Fruit fly (Drosophila melanogaster) whole organism, embryonic: ENCODE data around the gene CG4332.

ENCODE experiments used
- BEAF-32 ChIP-seq: fragments of 200-800 bp; sonication (Bioruptor generic); optimal IDR thresholded peaks from 3 replicates; lab custom pipeline; 2017; ENCODE audit warnings: missing biosample characterization, missing genetic modification characterization, mild to moderate bottlenecking, moderate library complexity, missing genetic modification reagents
- Bgb ChIP-seq: fragments of 200-800 bp; sonication (Bioruptor generic); IDR thresholded peaks from 2 replicates; pipeline ENCODE4 v1.3.6; 2022; ENCODE audit warnings: missing biosample characterization, missing genetic modification characterization; ENCODE audit not compliant: partially characterized antibody
- CG14050 ChIP-seq: fragments of 200-800 bp; sonication (Bioruptor generic); IDR thresholded peaks from 3 replicates; pipeline ENCODE4 v1.3.6; 2022; ENCODE audit warnings: missing biosample characterization, missing genetic modification characterization
- CG14860 ChIP-seq: fragments of 200-800 bp; sonication (Bioruptor generic); IDR thresholded peaks from 3 replicates; pipeline ENCODE4 v1.3.6; 2022; ENCODE audit warnings: missing biosample characterization, missing genetic modification characterization; ENCODE audit not compliant: partially characterized antibody
- CG16813 ChIP-seq: fragments of 200-800 bp; sonication (Bioruptor generic); IDR thresholded peaks from 3 replicates; pipeline ENCODE4 v1.3.6; 2022; ENCODE audit warnings: missing biosample characterization, missing genetic modification characterization; ENCODE audit not compliant: partially characterized antibody
- CG2116 ChIP-seq: fragments of 200-800 bp; sonication (Bioruptor generic); optimal IDR thresholded peaks from 3 replicates; lab custom pipeline; 2018; ENCODE audit warnings: missing biosample characterization, mild to moderate bottlenecking, missing genetic modification characterization
- CG2129 ChIP-seq: fragments of 200-800 bp; sonication (Bioruptor generic); IDR thresholded peaks from 2 replicates; pipeline ENCODE4 v1.3.6; 2022; ENCODE audit warnings: missing biosample characterization, missing genetic modification characterization; ENCODE audit not compliant: partially characterized antibody
- CG32532 ChIP-seq: fragments of 200-800 bp; sonication (Bioruptor generic); IDR thresholded peaks from 2 replicates; pipeline ENCODE4 v1.3.6; 2022; ENCODE audit warnings: missing biosample characterization, missing genetic modification characterization
- CG34224 ChIP-seq: fragments of 200-800 bp; sonication (Bioruptor generic); IDR thresholded peaks from 3 replicates; pipeline ENCODE4 v1.3.6; 2022; ENCODE audit warnings: missing biosample characterization, missing genetic modification characterization; ENCODE audit not compliant: partially characterized antibody
- CG4328 ChIP-seq: fragments of 200-800 bp; sonication (Bioruptor generic); optimal IDR thresholded peaks from 3 replicates; lab custom pipeline; 2017; ENCODE audit warnings: missing biosample characterization, missing genetic modification reagents, missing genetic modification characterization
- CG6689 ChIP-seq: fragments of 200-800 bp; sonication (Bioruptor generic); IDR thresholded peaks from 2 replicates; pipeline ENCODE4 v1.3.6; 2022; ENCODE audit warnings: missing biosample characterization, missing genetic modification characterization
- CG6791 ChIP-seq: fragments of 200-800 bp; sonication (Bioruptor generic); IDR thresholded peaks from 3 replicates; pipeline ENCODE4 v1.3.6; 2022; ENCODE audit warnings: missing biosample characterization, missing genetic modification characterization; ENCODE audit not compliant: partially characterized antibody
- CG7928 ChIP-seq: fragments of 200-800 bp; sonication (Bioruptor generic); optimal IDR thresholded peaks from 2 replicates; lab custom pipeline; 2017; ENCODE audit warnings: missing biosample characterization, mild to moderate bottlenecking, missing genetic modification characterization
- CG7963 ChIP-seq: fragments of 200-800 bp; sonication (Bioruptor generic); IDR thresholded peaks from 3 replicates; pipeline ENCODE4 v1.3.6; 2022; ENCODE audit warnings: missing biosample characterization, missing genetic modification characterization; ENCODE audit not compliant: partially characterized antibody
- D ChIP-seq, 2 experiments: fragments of 200-800 bp in 1 of 2; fragments of >200 bp in 1 of 2; sonication (Bioruptor generic) in 1 of 2; optimal IDR thresholded peaks; 2 replicates in 1 of 2; 3 replicates in 1 of 2; lab custom pipeline; 2017; ENCODE audit warnings: mild to moderate bottlenecking in 1 of 2, missing biosample characterization in 1 of 2, missing genetic modification characterization in 1 of 2, missing genetic modification reagents in 1 of 2
- Doc3 ChIP-seq: fragments of 200-800 bp; sonication (Bioruptor generic); IDR thresholded peaks from 3 replicates; pipeline ENCODE4 v1.3.6; 2022; ENCODE audit warnings: missing biosample characterization, missing genetic modification characterization; ENCODE audit not compliant: partially characterized antibody
- Dp ChIP-seq: fragments of 200-800 bp; sonication (Bioruptor generic); optimal IDR thresholded peaks from 2 replicates; lab custom pipeline; 2018; ENCODE audit warnings: missing biosample characterization, mild to moderate bottlenecking, missing genetic modification characterization, moderate library complexity
- Dref ChIP-seq: fragments of 200-800 bp; sonication (Bioruptor generic); IDR thresholded peaks from 2 replicates; pipeline ENCODE4 v1.3.6; 2022; ENCODE audit warnings: missing biosample characterization, missing genetic modification characterization
- E2f1 ChIP-seq: fragments of 200-800 bp; sonication (Bioruptor generic); IDR thresholded peaks from 2 replicates; pipeline ENCODE4 v1.3.6; 2022; ENCODE audit warnings: missing biosample characterization, missing genetic modification characterization
- Fer1 ChIP-seq: fragments of 200-800 bp; sonication (Bioruptor generic); optimal IDR thresholded peaks from 2 replicates; lab custom pipeline; 2017; ENCODE audit warnings: missing biosample characterization, mild to moderate bottlenecking, missing genetic modification characterization
- HLH4C ChIP-seq: fragments of 200-800 bp; sonication (Bioruptor generic); IDR thresholded peaks from 3 replicates; pipeline ENCODE4 v1.3.6; 2022; ENCODE audit warnings: missing biosample characterization, missing genetic modification characterization; ENCODE audit not compliant: partially characterized antibody
- Hr3 ChIP-seq: fragments of 200-800 bp; sonication (Bioruptor generic); optimal IDR thresholded peaks from 3 replicates; lab custom pipeline; 2016; ENCODE audit warnings: missing biosample characterization, missing genetic modification characterization
- MESR4 ChIP-seq: fragments of 200-800 bp; sonication (Bioruptor generic); optimal IDR thresholded peaks from 2 replicates; lab custom pipeline; 2018; ENCODE audit warnings: missing biosample characterization, mild to moderate bottlenecking, missing genetic modification characterization, moderate library complexity
- Opbp ChIP-seq: fragments of 200-800 bp; sonication (Bioruptor generic); IDR thresholded peaks from 3 replicates; pipeline ENCODE4 v1.3.6; 2022; ENCODE audit warnings: missing biosample characterization, missing genetic modification characterization; ENCODE audit not compliant: partially characterized antibody
- Pdp1 ChIP-seq, 2 experiments: fragments of 200-800 bp; sonication (Bioruptor generic); optimal IDR thresholded peaks; 3 replicates each; lab custom pipeline; 2016; ENCODE audit warnings: missing biosample characterization in 2 of 2, missing genetic modification characterization in 2 of 2, mild to moderate bottlenecking in 1 of 2, moderate library complexity in 1 of 2
- Scr ChIP-seq: fragments of 200-800 bp; sonication (Bioruptor generic); IDR thresholded peaks from 2 replicates; pipeline ENCODE4 v1.3.6; 2022; ENCODE audit warnings: missing biosample characterization, missing genetic modification characterization; ENCODE audit not compliant: partially characterized antibody
- Spps ChIP-seq: fragments of 200-800 bp; sonication (Bioruptor generic); optimal IDR thresholded peaks from 2 replicates; lab custom pipeline; 2018; ENCODE audit warnings: missing biosample characterization, mild to moderate bottlenecking, missing genetic modification characterization
- Sry-δ ChIP-seq: fragments of 200-800 bp; sonication (Bioruptor generic); optimal IDR thresholded peaks from 2 replicates; lab custom pipeline; 2016; ENCODE audit warnings: missing biosample characterization, missing genetic modification characterization
- amos ChIP-seq: fragments of 200-800 bp; sonication (Bioruptor generic); IDR thresholded peaks from 2 replicates; pipeline ENCODE4 v1.3.6; 2022; ENCODE audit warnings: missing biosample characterization, missing genetic modification characterization; ENCODE audit not compliant: partially characterized antibody
- ara ChIP-seq: fragments of 200-800 bp; sonication (Bioruptor generic); IDR thresholded peaks from 2 replicates; pipeline ENCODE4 v1.3.6; 2022; ENCODE audit warnings: missing biosample characterization, missing genetic modification characterization
- ato ChIP-seq: fragments of 200-800 bp; sonication (Bioruptor generic); IDR thresholded peaks from 2 replicates; pipeline ENCODE4 v1.3.6; 2022; ENCODE audit warnings: missing biosample characterization, missing genetic modification characterization; ENCODE audit not compliant: partially characterized antibody
- chinmo ChIP-seq: fragments of 200-800 bp; sonication (Bioruptor generic); IDR thresholded peaks from 4 replicates; pipeline ENCODE4 v1.3.6; 2022; ENCODE audit warnings: missing biosample characterization, missing genetic modification characterization; ENCODE audit not compliant: partially characterized antibody
- cwo ChIP-seq: fragments of 200-800 bp; sonication (Bioruptor generic); optimal IDR thresholded peaks from 3 replicates; lab custom pipeline; 2017; ENCODE audit warnings: missing biosample characterization, missing genetic modification characterization, mild to moderate bottlenecking, moderate library complexity, missing genetic modification reagents
- ftz-f1 ChIP-seq: fragments of 200-800 bp; sonication (Bioruptor generic); optimal IDR thresholded peaks from 2 replicates; lab custom pipeline; 2016; ENCODE audit warnings: missing biosample characterization, missing genetic modification characterization
- hbn ChIP-seq: fragments of 200-800 bp; sonication (Bioruptor generic); IDR thresholded peaks from 2 replicates; pipeline ENCODE4 v1.3.6; 2022; ENCODE audit warnings: missing biosample characterization, missing genetic modification characterization; ENCODE audit not compliant: partially characterized antibody
- her ChIP-seq: fragments of 200-800 bp; sonication (Bioruptor generic); optimal IDR thresholded peaks from 2 replicates; lab custom pipeline; 2016; ENCODE audit warnings: missing biosample characterization, missing genetic modification characterization
- inv ChIP-seq: fragments of 200-800 bp; sonication (Bioruptor generic); IDR thresholded peaks from 2 replicates; pipeline ENCODE4 v1.3.6; 2022; ENCODE audit warnings: missing biosample characterization, missing genetic modification characterization; ENCODE audit not compliant: partially characterized antibody
- knrl ChIP-seq: fragments of 200-800 bp; sonication (Bioruptor generic); IDR thresholded peaks from 3 replicates; pipeline ENCODE4 v1.3.6; 2022; ENCODE audit warnings: missing biosample characterization, missing genetic modification characterization; ENCODE audit not compliant: partially characterized antibody
- mld ChIP-seq: fragments of 200-800 bp; sonication (Bioruptor generic); IDR thresholded peaks from 3 replicates; pipeline ENCODE4 v1.3.6; 2022; ENCODE audit warnings: missing biosample characterization, missing genetic modification characterization; ENCODE audit not compliant: partially characterized antibody
- pzg ChIP-seq: fragments of 200-800 bp; sonication (Bioruptor generic); optimal IDR thresholded peaks from 3 replicates; lab custom pipeline; 2018; ENCODE audit warnings: missing biosample characterization, mild to moderate bottlenecking, missing genetic modification characterization, moderate library complexity
- ro ChIP-seq: fragments of 200-800 bp; sonication (Bioruptor generic); IDR thresholded peaks from 2 replicates; pipeline ENCODE4 v1.3.6; 2022; ENCODE audit warnings: missing biosample characterization, missing genetic modification characterization
- row ChIP-seq: fragments of 200-800 bp; sonication (Bioruptor generic); IDR thresholded peaks from 3 replicates; pipeline ENCODE4 v1.3.6; 2022; ENCODE audit warnings: missing biosample characterization, missing genetic modification characterization
- sna ChIP-seq: fragments of 200-800 bp; sonication (Bioruptor generic); IDR thresholded peaks from 2 replicates; pipeline ENCODE4 v1.3.6; 2022; ENCODE audit warnings: missing biosample characterization, missing genetic modification characterization; ENCODE audit not compliant: partially characterized antibody
- stwl ChIP-seq: fragments of 200-800 bp; sonication (Bioruptor generic); optimal IDR thresholded peaks from 3 replicates; lab custom pipeline; 2018; ENCODE audit warnings: missing biosample characterization, mild to moderate bottlenecking, missing genetic modification characterization, moderate library complexity
- tna ChIP-seq: fragments of 200-800 bp; sonication (Bioruptor generic); IDR thresholded peaks from 2 replicates; pipeline ENCODE4 v1.3.6; 2022; ENCODE audit warnings: missing biosample characterization, missing genetic modification characterization; ENCODE audit not compliant: partially characterized antibody
- ttk ChIP-seq: fragments of 200-800 bp; sonication (Bioruptor generic); IDR thresholded peaks from 2 replicates; pipeline ENCODE4 v2.1.2; 2022; ENCODE audit warnings: missing biosample characterization, missing genetic modification characterization
- yki ChIP-seq: fragments of >200 bp; optimal IDR thresholded peaks from 3 replicates; lab custom pipeline; 2018

Gene CG4332

DNA sequence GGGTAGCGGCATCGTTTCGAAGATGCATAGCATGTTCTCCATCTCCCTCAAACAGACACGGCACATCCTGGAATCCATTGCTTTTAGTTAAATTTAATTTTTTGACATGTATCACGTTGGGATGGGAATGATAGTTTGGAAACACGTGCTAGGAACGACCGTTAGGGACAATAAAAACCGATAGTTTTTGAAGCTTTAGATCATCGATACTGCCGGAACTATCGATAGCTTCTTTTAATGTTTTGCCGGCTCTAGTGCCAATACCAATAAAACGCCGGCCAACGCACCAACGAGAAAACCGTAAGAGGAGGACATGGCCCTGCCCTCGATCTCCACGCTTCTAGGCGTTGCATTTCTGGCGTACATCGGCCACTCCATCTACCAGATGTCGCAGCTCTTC, at the start of gene CG4332, which contains the start of gene CG4318:
Gene CG4332, plus strand, starts transcription at position 256 of the 400 bp plus-strand sequence.
Gene CG4318, minus strand, starts transcription at position 142 of the 400 bp plus-strand sequence.
- peak; percentile 89 for TF ChIP-seq amos (GFP tag; lab: Robert Waterston, UW)
- TF ChIP-seq CG34224 = peak; percentile 87
- TF ChIP-seq E2f1 (GFP tag; lab: Robert Waterston, UW) = no peak
- TF ChIP-seq CG7928 (GFP tag; lab: Kevin White, UChicago) = peak; percentile 59
- no peak for TF ChIP-seq Hr3 (GFP tag; lab: Kevin White, UChicago)
- TF ChIP-seq ato (GFP tag; lab: Robert Waterston, UW) = peak; percentile 79
- TF ChIP-seq stwl (tag; lab: Kevin White, UChicago) = peak; percentile 59
- TF ChIP-seq hbn (GFP tag; lab: Robert Waterston, UW) = peak; percentile 82
- peak; percentile 84 for TF ChIP-seq knrl (GFP tag; lab: Robert Waterston, UW)
- TF ChIP-seq Bgb (GFP tag; lab: Robert Waterston, UW) = peak; percentile 92
- TF ChIP-seq inv = peak; percentile 79
- TF ChIP-seq yki (lab: Kevin White, UChicago) = no peak
- peak; percentile 81 for TF ChIP-seq HLH4C
- TF ChIP-seq mld = peak; percentile 83
- no peak for TF ChIP-seq ttk
- TF ChIP-seq chinmo (GFP tag; lab: Robert Waterston, UW) = peak; percentile 85; the same call in 1 of the 4 replicates
- no peak for TF ChIP-seq her (GFP tag; lab: Kevin White, UChicago)
- TF ChIP-seq CG4328 (GFP tag; lab: Kevin White, UChicago) = no peak
- TF ChIP-seq CG2116 = peak; percentile 41
- TF ChIP-seq CG6689 (GFP tag; lab: Robert Waterston, UW) = no peak
- TF ChIP-seq CG32532 = no peak
- peak; percentile 6; the same call in 1 of the 2 replicates for TF ChIP-seq ara (GFP tag; lab: Robert Waterston, UW)
- peak; percentile 79 for TF ChIP-seq BEAF-32 (GFP tag; lab: Kevin White, UChicago)
- TF ChIP-seq row (GFP tag; lab: Robert Waterston, UW) = peak; percentile 49; the same call in 2 of the 3 replicates
- no peak for TF ChIP-seq CG14050 (GFP tag; lab: Robert Waterston, UW)
- peak; percentile 85 for TF ChIP-seq CG16813 (GFP tag; lab: Robert Waterston, UW)
- peak; percentile 53 for TF ChIP-seq pzg
- peak; percentile 82 for TF ChIP-seq tna (GFP tag; lab: Robert Waterston, UW)
- TF ChIP-seq cwo (GFP tag; lab: Kevin White, UChicago) = peak; percentile 19
- TF ChIP-seq ro (GFP tag; lab: Robert Waterston, UW) = no peak
- TF ChIP-seq CG2129 (GFP tag; lab: Robert Waterston, UW) = peak; percentile 59; the same call in 1 of the 2 replicates
- peak; percentile 89 for TF ChIP-seq Opbp (GFP tag; lab: Robert Waterston, UW)
- TF ChIP-seq ftz-f1 (GFP tag; lab: Kevin White, UChicago) = peak; percentile 2
- peak; percentile 92 for TF ChIP-seq Sry-δ (GFP tag; lab: Kevin White, UChicago)
- no peak for TF ChIP-seq Spps (tag; lab: Kevin White, UChicago)
- TF ChIP-seq CG6791 (GFP tag; lab: Robert Waterston, UW) = peak; percentile 90
- TF ChIP-seq Dref (GFP tag; lab: Robert Waterston, UW) = peak; percentile 82
- no peak for TF ChIP-seq Fer1
- TF ChIP-seq D (optimal IDR thresholded peaks at IDR 0.05; lab: Kevin White, UChicago) = no peak
- no peak for TF ChIP-seq D (GFP tag; optimal IDR thresholded peaks at IDR 0.05; lab: Kevin White, UChicago)
- TF ChIP-seq CG7963 (GFP tag; lab: Robert Waterston, UW) = peak; percentile 68
- peak; percentile 22 for TF ChIP-seq Dp (GFP tag; lab: Kevin White, UChicago)
- TF ChIP-seq Scr = peak; percentile 87
- TF ChIP-seq MESR4 (GFP tag; lab: Kevin White, UChicago) = peak; percentile 48
- TF ChIP-seq Pdp1 (GFP tag; optimal IDR thresholded peaks at IDR 0.05; lab: Kevin White, UChicago) = no peak
- TF ChIP-seq sna = peak; percentile 88
- peak; percentile 75 for TF ChIP-seq CG14860 (GFP tag; lab: Robert Waterston, UW)
- TF ChIP-seq Doc3 (GFP tag; lab: Robert Waterston, UW) = peak; percentile 87
